Worm (Caenorhabditis elegans): Measurements from ENCODE around the gene sdn-1.
A peak's percentile ranks its signal among the peaks of the same experiment; 100 is the strongest.

DNA sequence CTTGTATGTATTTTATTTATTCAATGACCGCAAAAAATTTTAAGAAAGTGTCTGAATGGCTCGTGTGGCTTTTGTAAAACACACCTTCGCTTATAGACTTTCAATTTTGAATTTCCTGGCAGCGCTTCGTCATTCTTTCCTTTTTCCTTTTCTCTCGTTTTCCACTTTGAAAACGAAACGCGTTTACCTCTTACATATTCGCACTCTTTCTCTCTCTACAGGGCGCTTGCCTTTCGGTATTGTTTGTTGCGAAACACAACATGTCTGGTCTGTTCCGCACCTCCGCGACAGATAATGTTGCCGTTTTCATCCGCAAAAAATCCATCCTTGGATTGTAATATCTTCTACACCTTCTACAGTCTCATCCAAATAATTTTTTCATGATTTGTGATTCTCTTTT, 47.4 kb upstream of the sdn-1 start:
- TF ChIP-seq elt-1 (tag; optimal IDR thresholded peaks at IDR 0.05) (no peak), tbx-2 (tag; optimal IDR thresholded peaks at IDR 0.05) (no peak), ztf-4 (tag; optimal IDR thresholded peaks at IDR 0.05) (no peak), ZK546.5 (tag; optimal IDR thresholded peaks at IDR 0.05) (no peak), skn-1 (tag; optimal IDR thresholded peaks at IDR 0.05) (no peak), nfya-1 (tag; optimal IDR thresholded peaks at IDR 0.05; ENCODE audit: insufficient read depth) (no peak), fos-1 (tag; optimal IDR thresholded peaks at IDR 0.05) (no peak), nhr-76 (tag; optimal IDR thresholded peaks at IDR 0.05) (no peak), pha-4 (tag; optimal IDR thresholded peaks at IDR 0.05) (peak; percentile 25), nhr-25 (tag; optimal IDR thresholded peaks at IDR 0.05) (peak; percentile 35), fkh-10 (GFP tag; optimal IDR thresholded peaks at IDR 0.05) (no peak), nhr-11 (tag; optimal IDR thresholded peaks at IDR 0.05) (no peak), nhr-12 (tag; optimal IDR thresholded peaks at IDR 0.05) (no peak), jun-1 (tag; optimal IDR thresholded peaks at IDR 0.05) (no peak)

All from whole organism, L3 larva.